Fruit fly (Drosophila melanogaster): ENCODE measurements around the gene CG14722.

dm6 chr3R:11763494-11764278 is 22.0 kb downstream of the CG14722 start:
- TF ChIP-seq lz (GFP tag; optimal IDR thresholded peaks at IDR 0.05) (no peak), OdsH (GFP tag; optimal IDR thresholded peaks at IDR 0.05) (no peak), CG10669 (GFP tag; optimal IDR thresholded peaks at IDR 0.05) (no peak), Sox102F (GFP tag; optimal IDR thresholded peaks at IDR 0.05) (no peak), fd59A (GFP tag; optimal IDR thresholded peaks at IDR 0.05) (no peak), Eip75B (GFP tag; optimal IDR thresholded peaks at IDR 0.05) (no peak)
